Worm (Caenorhabditis elegans) whole organism, L1 larva: ENCODE results near the gene T12G3.4.

Source experiments
- fos-1 ChIP-seq: fragments of 150-350 bp; optimal IDR thresholded peaks from 2 replicates; lab custom pipeline; 2014; ENCODE audit warnings: missing biosample characterization, missing genetic modification characterization
- lsy-2 ChIP-seq, 2 experiments: fragments of 150-350 bp; optimal IDR thresholded peaks; 2 replicates each; lab custom pipeline; 2014; ENCODE audit warnings: missing biosample characterization in 2 of 2, missing genetic modification characterization in 2 of 2
- nhr-77 ChIP-seq: fragments of 150-350 bp; optimal IDR thresholded peaks from 2 replicates; lab custom pipeline; 2014; ENCODE audit warnings: missing biosample characterization, missing genetic modification characterization

DNA sequence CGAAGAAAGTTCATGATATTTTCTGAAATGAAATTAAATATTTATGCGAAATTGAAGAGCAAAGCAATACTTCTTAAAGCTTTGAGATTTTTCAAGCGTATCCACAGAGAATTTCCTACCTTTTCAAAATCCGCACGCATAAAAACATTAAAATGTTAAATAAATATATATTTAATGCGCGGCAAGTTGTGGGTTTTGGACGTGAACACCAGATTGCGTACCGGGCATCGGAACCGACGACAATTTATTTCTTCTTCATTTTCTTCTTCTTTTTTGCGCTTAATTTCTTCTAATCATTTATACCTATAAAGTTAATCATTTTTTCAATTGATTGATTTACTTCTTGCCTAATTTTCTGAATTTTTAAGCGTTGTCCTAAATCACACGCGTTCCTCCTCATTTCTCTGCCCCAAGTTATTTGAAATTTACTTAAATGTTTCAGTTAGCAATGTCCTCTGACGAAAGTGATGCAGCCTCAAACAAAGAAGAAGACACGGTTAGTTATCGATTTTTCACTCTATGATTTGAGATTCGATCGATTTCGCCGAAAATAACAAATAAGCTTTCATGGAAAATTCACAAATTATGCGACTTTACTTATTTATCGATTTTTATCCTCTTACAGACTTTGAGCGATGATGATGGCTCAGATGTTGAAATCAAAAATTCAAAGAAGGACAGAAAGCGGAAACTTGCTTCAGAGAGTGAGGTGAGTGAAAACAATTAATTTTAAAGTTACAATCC lies 3.2 kb downstream of the T12G3.4 start, which contains the start of the genes bre-5 and spt-5:
- TF ChIP-seq nhr-77 (tag; lab: Kevin White, UChicago) (no peak), fos-1 (no peak), lsy-2 (tag; optimal IDR thresholded peaks at IDR 0.05; lab: Kevin White, UChicago) (peak; percentile 49 to 62)
